Fruit fly (Drosophila melanogaster): Measurements from ENCODE around the gene CG43248.

CG43248 gene

DNA sequence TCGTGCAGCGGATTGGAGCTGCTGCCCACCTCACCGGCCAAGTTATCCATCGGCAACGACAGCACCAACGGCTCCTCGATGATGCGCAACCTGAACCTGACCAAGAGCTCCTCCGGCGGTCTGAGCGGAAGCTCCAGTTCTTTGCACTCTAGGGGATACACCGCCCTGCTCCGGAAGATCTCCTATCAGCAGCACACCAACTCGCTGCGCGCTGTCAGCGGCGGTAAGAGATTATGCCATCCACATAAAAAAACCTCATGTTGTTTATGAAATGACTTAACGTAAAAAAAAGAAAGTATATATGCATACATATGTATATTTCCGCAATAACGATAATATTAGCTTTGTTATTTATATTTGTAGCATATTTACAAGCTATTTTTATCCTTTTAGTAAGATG lies 37.5 kb upstream of the CG43248 start:
- TF ChIP-seq Rel (GFP tag; optimal IDR thresholded peaks at IDR 0.05) (no peak), Rel (tag; optimal IDR thresholded peaks at IDR 0.05) (peak; percentile 77), fru (GFP tag; optimal IDR thresholded peaks at IDR 0.05) (no peak)

DNA sequence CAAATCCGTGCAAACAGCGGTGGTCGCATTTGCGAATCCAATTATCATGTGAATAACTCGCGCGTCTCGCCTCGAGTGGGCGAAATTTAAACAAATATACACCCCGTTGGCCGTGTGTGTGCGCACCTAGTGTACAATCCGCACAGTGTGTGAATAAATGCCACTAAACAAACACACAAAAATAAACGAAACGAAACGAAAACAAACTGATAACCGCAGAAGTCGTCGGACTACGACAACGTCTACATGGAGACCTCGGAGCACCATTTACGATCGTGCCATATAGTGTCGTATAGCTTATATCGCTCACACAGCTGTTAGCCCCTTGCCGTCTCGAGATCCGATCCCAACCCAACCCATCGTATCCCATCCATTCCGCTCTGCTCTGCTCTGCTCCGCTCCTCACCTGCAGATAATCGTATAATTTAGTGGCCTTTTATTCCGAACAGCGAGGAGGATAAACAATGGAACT lies 35.2 kb upstream of the CG43248 start:
- TF ChIP-seq Rel (GFP tag; optimal IDR thresholded peaks at IDR 0.05) (peak; percentile 36), Rel (tag; optimal IDR thresholded peaks at IDR 0.05) (no peak), h (GFP tag; optimal IDR thresholded peaks at IDR 0.05) (peak; percentile 66), jim (GFP tag; optimal IDR thresholded peaks at IDR 0.05) (peak; percentile 28), foxo (GFP tag; optimal IDR thresholded peaks at IDR 0.05) (no peak), Sp1 (GFP tag; optimal IDR thresholded peaks at IDR 0.05) (peak; percentile 55), Myc (optimal IDR thresholded peaks at IDR 0.05) (no peak), Hr78 (GFP tag; optimal IDR thresholded peaks at IDR 0.05) (no peak), woc (GFP tag; optimal IDR thresholded peaks at IDR 0.05) (no peak), Dfd (GFP tag; optimal IDR thresholded peaks at IDR 0.05) (no peak), rgr (GFP tag; optimal IDR thresholded peaks at IDR 0.05) (peak; percentile 68), CG32264 (GFP tag; optimal IDR thresholded peaks at IDR 0.05) (peak; percentile 32), ey (GFP tag; optimal IDR thresholded peaks at IDR 0.05) (no peak), dmrt93B (GFP tag; optimal IDR thresholded peaks at IDR 0.05) (no peak), Hr83 (GFP tag; optimal IDR thresholded peaks at IDR 0.05; ENCODE audit: poor library complexity, severe bottlenecking) (peak; percentile 90), CG9705 (GFP tag; optimal IDR thresholded peaks at IDR 0.05) (no peak), lola (GFP tag; optimal IDR thresholded peaks at IDR 0.05) (no peak), Hnf4 (GFP tag; optimal IDR thresholded peaks at IDR 0.05) (no peak), OdsH (GFP tag; optimal IDR thresholded peaks at IDR 0.05) (peak; percentile 19), usp (GFP tag; optimal IDR thresholded peaks at IDR 0.05) (no peak), dsf (GFP tag; optimal IDR thresholded peaks at IDR 0.05; ENCODE audit: borderline replicate concordance) (no peak), br (GFP tag; optimal IDR thresholded peaks at IDR 0.05) (peak; percentile 47), Vsx2 (GFP tag; optimal IDR thresholded peaks at IDR 0.05; ENCODE audit: partially characterized antibody) (no peak), fru (GFP tag; optimal IDR thresholded peaks at IDR 0.05) (no peak), psq (GFP tag; optimal IDR thresholded peaks at IDR 0.05) (peak; percentile 66), tai (GFP tag; optimal IDR thresholded peaks at IDR 0.05) (no peak)

DNA sequence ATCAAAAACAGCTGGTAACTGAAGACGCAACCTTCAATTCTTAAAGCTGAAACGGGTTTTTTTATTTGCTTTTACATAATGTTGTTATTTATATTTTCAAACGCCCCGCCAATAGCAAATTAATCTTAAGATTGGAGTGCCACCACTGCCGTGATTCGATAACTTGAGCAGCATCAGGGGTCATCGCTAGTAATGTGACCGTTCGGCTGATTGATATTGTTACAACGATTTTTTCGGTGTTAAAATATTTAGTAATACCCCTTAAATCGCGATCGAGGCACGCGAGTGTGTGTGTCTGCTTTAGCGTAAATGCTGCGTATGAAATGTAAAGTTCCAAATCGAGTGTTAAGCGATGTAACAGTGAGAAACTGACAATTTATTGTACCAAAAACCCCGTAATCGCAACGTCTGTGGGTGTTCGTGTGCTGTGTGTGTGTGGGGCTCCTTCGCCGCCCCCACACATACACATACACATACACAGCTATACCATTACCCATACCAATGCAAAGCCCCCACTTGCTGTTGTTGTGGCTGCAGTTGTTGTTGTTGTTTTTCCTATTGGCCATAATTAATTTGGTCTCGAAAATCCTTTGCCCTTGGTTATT lies 34.7 kb upstream of the CG43248 start, which contains the start of gene dop:
Gene dop (plus strand): TSS at position 185 of the 605 bp plus-strand sequence.
- TF ChIP-seq Vsx2 (GFP tag; optimal IDR thresholded peaks at IDR 0.05; ENCODE audit: partially characterized antibody) (no peak), Mio (GFP tag; optimal IDR thresholded peaks at IDR 0.05) (no peak), brk (GFP tag; optimal IDR thresholded peaks at IDR 0.05) (no peak), Dif (GFP tag; optimal IDR thresholded peaks at IDR 0.05; ENCODE audit: partially characterized antibody) (no peak), jim (GFP tag; optimal IDR thresholded peaks at IDR 0.05) (no peak), dl (GFP tag; optimal IDR thresholded peaks at IDR 0.05; ENCODE audit: insufficient read depth in 1 of 2, partially characterized antibody in 2 of 2) (no peak), Abd-B (GFP tag; optimal IDR thresholded peaks at IDR 0.05) (no peak), sage (GFP tag; optimal IDR thresholded peaks at IDR 0.05) (no peak), OdsH (GFP tag; optimal IDR thresholded peaks at IDR 0.05) (no peak), lola (GFP tag; optimal IDR thresholded peaks at IDR 0.05) (no peak), tai (GFP tag; optimal IDR thresholded peaks at IDR 0.05) (no peak), CG9705 (GFP tag; optimal IDR thresholded peaks at IDR 0.05) (no peak), Rel (GFP tag; optimal IDR thresholded peaks at IDR 0.05) (no peak), Rel (tag; optimal IDR thresholded peaks at IDR 0.05) (peak; percentile 89), usp (GFP tag; optimal IDR thresholded peaks at IDR 0.05) (no peak), rgr (GFP tag; optimal IDR thresholded peaks at IDR 0.05) (peak; percentile 21), woc (GFP tag; optimal IDR thresholded peaks at IDR 0.05) (peak; percentile 19), GATAd (GFP tag; optimal IDR thresholded peaks at IDR 0.05) (no peak), dmrt93B (GFP tag; optimal IDR thresholded peaks at IDR 0.05) (no peak), Dfd (GFP tag; optimal IDR thresholded peaks at IDR 0.05) (no peak), CrebA (GFP tag; optimal IDR thresholded peaks at IDR 0.05; ENCODE audit: borderline replicate concordance) (no peak), pan (optimal IDR thresholded peaks at IDR 0.05) (no peak), foxo (GFP tag; optimal IDR thresholded peaks at IDR 0.05) (peak in 1 of 2 experiments; percentile 44), HLH106 (tag; optimal IDR thresholded peaks at IDR 0.05) (peak; percentile 37), h (GFP tag; optimal IDR thresholded peaks at IDR 0.05) (no peak), Sp1 (GFP tag; optimal IDR thresholded peaks at IDR 0.05) (no peak), sv (GFP tag; optimal IDR thresholded peaks at IDR 0.05) (peak; percentile 18), N (GFP tag; optimal IDR thresholded peaks at IDR 0.05) (peak; percentile 53), Hr78 (GFP tag; optimal IDR thresholded peaks at IDR 0.05) (peak; percentile 32), dsf (GFP tag; optimal IDR thresholded peaks at IDR 0.05; ENCODE audit: borderline replicate concordance) (peak; percentile 21), CG32264 (GFP tag; optimal IDR thresholded peaks at IDR 0.05) (no peak), br (GFP tag; optimal IDR thresholded peaks at IDR 0.05) (no peak), fru (GFP tag; optimal IDR thresholded peaks at IDR 0.05) (peak; percentile 32), Hnf4 (GFP tag; optimal IDR thresholded peaks at IDR 0.05) (peak; percentile 36), ey (GFP tag; optimal IDR thresholded peaks at IDR 0.05) (peak; percentile 18), Hr83 (GFP tag; optimal IDR thresholded peaks at IDR 0.05; ENCODE audit: poor library complexity, severe bottlenecking) (peak; percentile 60), Myc (optimal IDR thresholded peaks at IDR 0.05) (no peak), psq (GFP tag; optimal IDR thresholded peaks at IDR 0.05) (no peak), Jra (GFP tag; optimal IDR thresholded peaks at IDR 0.05) (no peak)

All from whole organism, wandering third instar larva.